Worm (Caenorhabditis elegans) whole organism, late embryonic: Measurements from ENCODE around the gene Y37D8A.29.

Experiments used
- C08G9.2 ChIP-seq: sonication (generic microtip); optimal IDR thresholded peaks from 2 replicates; lab custom pipeline; 2016; ENCODE audit warnings: mild to moderate bottlenecking, missing genetic modification characterization, moderate library complexity, missing compliant biosample characterization
- T23F11.4 ChIP-seq: fragments of 200-800 bp; sonication (Bioruptor generic); optimal IDR thresholded peaks from 2 replicates; lab custom pipeline; 2018; ENCODE audit warnings: mild to moderate bottlenecking, missing genetic modification characterization, missing compliant biosample characterization
- ahr-1 ChIP-seq: sonication (generic microtip); optimal IDR thresholded peaks from 2 replicates; lab custom pipeline; 2016; ENCODE audit warnings: missing genetic modification characterization, missing compliant biosample characterization
- ceh-14 ChIP-seq: sonication (generic microtip); optimal IDR thresholded peaks from 2 replicates; lab custom pipeline; 2016; ENCODE audit warnings: missing genotype, missing genetic modification characterization, missing compliant biosample characterization
- ceh-19 ChIP-seq: fragments of 200-800 bp; sonication (Bioruptor generic); optimal IDR thresholded peaks from 2 replicates; lab custom pipeline; 2018; ENCODE audit warnings: mild to moderate bottlenecking, missing genetic modification characterization, missing compliant biosample characterization
- ceh-2 ChIP-seq: sonication (generic microtip); optimal IDR thresholded peaks from 2 replicates; lab custom pipeline; 2016; ENCODE audit warnings: missing genotype, missing genetic modification characterization, missing compliant biosample characterization
- ceh-30 ChIP-seq: fragments of 150-350 bp; optimal IDR thresholded peaks from 2 replicates; lab custom pipeline; 2014; ENCODE audit warnings: missing biosample characterization, missing genetic modification characterization
- ceh-31 ChIP-seq: sonication (generic microtip); optimal IDR thresholded peaks from 2 replicates; lab custom pipeline; 2016; ENCODE audit warnings: missing genetic modification characterization, missing compliant biosample characterization
- ceh-34 ChIP-seq: sonication (generic microtip); optimal IDR thresholded peaks from 2 replicates; lab custom pipeline; 2016; ENCODE audit warnings: mild to moderate bottlenecking, missing genetic modification characterization, missing compliant biosample characterization
- ceh-48 ChIP-seq: sonication (generic microtip); optimal IDR thresholded peaks from 2 replicates; lab custom pipeline; 2016; ENCODE audit warnings: missing genetic modification characterization, inconsistent platforms, missing compliant biosample characterization
- che-1 ChIP-seq: sonication (generic microtip); optimal IDR thresholded peaks from 2 replicates; lab custom pipeline; 2016; ENCODE audit warnings: mild to moderate bottlenecking, missing genetic modification characterization, missing compliant biosample characterization
- dmd-4 ChIP-seq: sonication (generic microtip); optimal IDR thresholded peaks from 2 replicates; lab custom pipeline; 2016; ENCODE audit warnings: borderline replicate concordance, missing genetic modification characterization, missing compliant biosample characterization
- dve-1 ChIP-seq: sonication (generic microtip); optimal IDR thresholded peaks from 2 replicates; lab custom pipeline; 2017; ENCODE audit warnings: antibody characterized with exemption, mild to moderate bottlenecking, missing genetic modification characterization, missing compliant biosample characterization
- elt-2 ChIP-seq: sonication (generic microtip); optimal IDR thresholded peaks from 2 replicates; lab custom pipeline; 2016; ENCODE audit warnings: missing genetic modification reagents, missing genetic modification characterization, missing compliant biosample characterization
- eyg-1 ChIP-seq: sonication (generic microtip); optimal IDR thresholded peaks from 2 replicates; lab custom pipeline; 2016; ENCODE audit warnings: missing genotype, missing genetic modification characterization, missing compliant biosample characterization
- fax-1 ChIP-seq: sonication (generic microtip); optimal IDR thresholded peaks from 2 replicates; lab custom pipeline; 2016; ENCODE audit warnings: missing genotype, missing genetic modification characterization, missing compliant biosample characterization
- gmeb-2 ChIP-seq: sonication (generic microtip); optimal IDR thresholded peaks from 2 replicates; lab custom pipeline; 2016; ENCODE audit warnings: missing genetic modification characterization, inconsistent platforms, missing compliant biosample characterization
- hlh-30 ChIP-seq: sonication (generic microtip); optimal IDR thresholded peaks from 2 replicates; lab custom pipeline; 2017; ENCODE audit warnings: antibody characterized with exemption, missing genetic modification characterization, missing compliant biosample characterization; ENCODE audit not compliant: insufficient read depth
- hlh-6 ChIP-seq: sonication (generic microtip); optimal IDR thresholded peaks from 2 replicates; lab custom pipeline; 2016; ENCODE audit warnings: missing genotype, missing genetic modification characterization, missing compliant biosample characterization
- lin-11 ChIP-seq: fragments of 200-800 bp; sonication (Bioruptor generic); optimal IDR thresholded peaks from 2 replicates; lab custom pipeline; 2018; ENCODE audit warnings: mild to moderate bottlenecking, missing genetic modification characterization, missing compliant biosample characterization
- madf-2 ChIP-seq: sonication (generic microtip); optimal IDR thresholded peaks from 2 replicates; lab custom pipeline; 2017; ENCODE audit warnings: missing genetic modification characterization, missing compliant biosample characterization
- mec-3 ChIP-seq: sonication (generic microtip); optimal IDR thresholded peaks from 2 replicates; lab custom pipeline; 2016; ENCODE audit warnings: borderline replicate concordance, missing genetic modification characterization, missing compliant biosample characterization
- nhr-232 ChIP-seq: sonication (generic microtip); optimal IDR thresholded peaks from 2 replicates; lab custom pipeline; 2016; ENCODE audit warnings: missing genetic modification characterization, missing compliant biosample characterization
- npax-4 ChIP-seq: sonication (generic microtip); optimal IDR thresholded peaks from 2 replicates; lab custom pipeline; 2016; ENCODE audit warnings: missing genetic modification characterization, missing compliant biosample characterization
- pag-3 ChIP-seq: sonication (generic microtip); optimal IDR thresholded peaks from 2 replicates; lab custom pipeline; 2016; ENCODE audit warnings: missing compliant biosample characterization, missing genetic modification characterization, borderline replicate concordance
- pax-1 ChIP-seq: fragments of 150-350 bp; optimal IDR thresholded peaks from 2 replicates; lab custom pipeline; 2014; ENCODE audit warnings: missing biosample characterization, missing genetic modification characterization
- pqm-1 ChIP-seq: sonication (generic microtip); optimal IDR thresholded peaks from 2 replicates; lab custom pipeline; 2016; ENCODE audit warnings: missing genetic modification characterization, missing compliant biosample characterization
- ref-2 ChIP-seq: sonication (generic microtip); optimal IDR thresholded peaks from 2 replicates; lab custom pipeline; 2016; ENCODE audit warnings: missing genetic modification characterization, missing compliant biosample characterization
- rnt-1 ChIP-seq: sonication (generic microtip); optimal IDR thresholded peaks from 2 replicates; lab custom pipeline; 2016; ENCODE audit warnings: missing genetic modification characterization, missing compliant biosample characterization
- sox-4 ChIP-seq: sonication (generic microtip); optimal IDR thresholded peaks from 2 replicates; lab custom pipeline; 2017; ENCODE audit warnings: mild to moderate bottlenecking, missing genetic modification characterization, inconsistent platforms, missing compliant biosample characterization
- tbx-2 ChIP-seq: sonication (generic microtip); optimal IDR thresholded peaks from 2 replicates; lab custom pipeline; 2016; ENCODE audit warnings: missing genetic modification characterization, missing compliant biosample characterization
- tbx-7 ChIP-seq: sonication (generic microtip); optimal IDR thresholded peaks from 2 replicates; lab custom pipeline; 2016; ENCODE audit warnings: missing genotype, missing genetic modification characterization, missing compliant biosample characterization
- unc-3 ChIP-seq, 2 experiments: fragments of 200-800 bp in 1 of 2; sonication (Bioruptor generic) in 1 of 2; sonication (generic microtip) in 1 of 2; conservative IDR thresholded peaks in 1 of 2; optimal IDR thresholded peaks in 1 of 2; 2 replicates each; pipeline versions ENCODE4 v1.3.6 to Lab custom; 2016 to 2022; ENCODE audit warnings: missing compliant biosample characterization in 2 of 2, missing genetic modification characterization in 2 of 2, missing genetic modification reagents in 1 of 2
- unc-42 ChIP-seq: sonication (generic microtip); optimal IDR thresholded peaks from 2 replicates; lab custom pipeline; 2016; ENCODE audit warnings: missing genotype, missing genetic modification characterization, missing compliant biosample characterization
- unc-86 ChIP-seq: sonication (generic microtip); optimal IDR thresholded peaks from 2 replicates; lab custom pipeline; 2016; ENCODE audit warnings: missing genetic modification characterization, missing compliant biosample characterization
- zip-5 ChIP-seq: sonication (generic microtip); optimal IDR thresholded peaks from 2 replicates; lab custom pipeline; 2016; ENCODE audit warnings: missing genetic modification characterization, missing compliant biosample characterization

Y37D8A.29 gene

ce11 chrIII:12851034-12851433 lies 40.4 kb downstream of the Y37D8A.29 start:
- no peak for TF ChIP-seq sox-4 (tag; lab: Kevin White, UChicago)
- no peak for TF ChIP-seq ahr-1 (tag; lab: Kevin White, UChicago)
- no peak for TF ChIP-seq unc-3 (GFP tag; conservative IDR thresholded peaks at IDR 0.05; lab: Robert Waterston, UW)
- no peak for TF ChIP-seq unc-3 (tag; optimal IDR thresholded peaks at IDR 0.05; lab: Kevin White, UChicago)
- TF ChIP-seq unc-42 (tag; lab: Kevin White, UChicago), result no peak
- TF ChIP-seq ceh-48 (tag; lab: Kevin White, UChicago), result no peak
- TF ChIP-seq T23F11.4 (GFP tag; lab: Kevin White, UChicago), result no peak
- TF ChIP-seq ref-2 (tag; lab: Kevin White, UChicago), result no peak
- no peak for TF ChIP-seq tbx-2 (tag; lab: Kevin White, UChicago)
- TF ChIP-seq ceh-2 (tag; lab: Kevin White, UChicago), result no peak
- TF ChIP-seq pqm-1 (tag; lab: Kevin White, UChicago), result no peak
- no peak for TF ChIP-seq dmd-4 (tag; lab: Kevin White, UChicago)
- no peak for TF ChIP-seq ceh-14 (tag; lab: Kevin White, UChicago)
- TF ChIP-seq mec-3 (tag; lab: Kevin White, UChicago), result no peak

ce11 chrIII:12849691-12850090 lies 41.8 kb downstream of the Y37D8A.29 start:
- TF ChIP-seq fax-1 (tag; lab: Kevin White, UChicago), result no peak

- TF ChIP-seq mec-3 (tag; lab: Kevin White, UChicago) (no peak), elt-2 (tag; lab: Kevin White, UChicago) (no peak), sox-4 (tag; lab: Kevin White, UChicago) (no peak), zip-5 (tag; lab: Kevin White, UChicago) (no peak), ceh-14 (tag; lab: Kevin White, UChicago) (no peak), tbx-7 (tag; lab: Kevin White, UChicago) (no peak), ceh-30 (no peak), rnt-1 (no peak), pqm-1 (tag; lab: Kevin White, UChicago) (no peak), C08G9.2 (tag; lab: Kevin White, UChicago) (no peak), dve-1 (tag; lab: Kevin White, UChicago) (no peak), unc-86 (tag; lab: Kevin White, UChicago) (no peak), ceh-19 (GFP tag; lab: Kevin White, UChicago) (no peak), ceh-31 (no peak), eyg-1 (tag; lab: Kevin White, UChicago) (no peak)
Measured at ce11 chrIII:12848981-12849589, 42.4 kb downstream of the Y37D8A.29 start.

ce11 chrIII:12847623-12848022 lies 43.9 kb downstream of the Y37D8A.29 start:
- no peak for TF ChIP-seq lin-11
- TF ChIP-seq che-1 (tag; lab: Kevin White, UChicago), result no peak
- no peak for TF ChIP-seq madf-2 (tag; lab: Kevin White, UChicago)
- no peak for TF ChIP-seq unc-86 (tag; lab: Kevin White, UChicago)
- no peak for TF ChIP-seq pag-3 (tag; lab: Kevin White, UChicago)
- TF ChIP-seq nhr-232, result no peak
- no peak for TF ChIP-seq ceh-31
- TF ChIP-seq sox-4 (tag; lab: Kevin White, UChicago), result no peak
- no peak for TF ChIP-seq gmeb-2 (tag; lab: Kevin White, UChicago)
- TF ChIP-seq T23F11.4 (GFP tag; lab: Kevin White, UChicago), result no peak
- no peak for TF ChIP-seq unc-3 (GFP tag; conservative IDR thresholded peaks at IDR 0.05; lab: Robert Waterston, UW)
- TF ChIP-seq unc-3 (tag; optimal IDR thresholded peaks at IDR 0.05; lab: Kevin White, UChicago), result no peak
- no peak for TF ChIP-seq pax-1 (tag; lab: Kevin White, UChicago)
- no peak for TF ChIP-seq ceh-34 (tag; lab: Kevin White, UChicago)
- no peak for TF ChIP-seq hlh-30
- TF ChIP-seq npax-4, result no peak
- TF ChIP-seq tbx-2 (tag; lab: Kevin White, UChicago), result no peak
- no peak for TF ChIP-seq hlh-6
